Worm (Caenorhabditis elegans) whole organism, L4 larva: Measurements from ENCODE around the gene F36D4.1.
"Not testable (repeated sequence)": the region's sequence is repeated elsewhere in the genome, so short reads cannot be mapped to it uniquely, and the experiment has no call there.

ENCODE experiments used
- ceh-62 ChIP-seq: sonication (generic microtip); optimal IDR thresholded peaks from 2 replicates; lab custom pipeline; 2017; ENCODE audit warnings: missing biosample characterization, missing genetic modification characterization
- lsy-2 ChIP-seq, 2 experiments: fragments of 150-350 bp in 1 of 2; sonication (generic microtip) in 1 of 2; optimal IDR thresholded peaks; 2 replicates each; lab custom pipeline; 2014 to 2017; ENCODE audit warnings: missing biosample characterization in 2 of 2, missing genetic modification characterization in 2 of 2
- nhr-76 ChIP-seq: fragments of 150-350 bp; optimal IDR thresholded peaks from 2 replicates; lab custom pipeline; 2014; ENCODE audit warnings: missing biosample characterization, missing genetic modification characterization
- pha-4 ChIP-seq, 2 experiments: fragments of 150-350 bp in 1 of 2; fragments of 200-800 bp in 1 of 2; sonication (Bioruptor generic) in 1 of 2; IDR thresholded peaks in 1 of 2; optimal IDR thresholded peaks in 1 of 2; 2 replicates each; pipeline versions ENCODE4 v1.3.6 to Lab custom; 2014 to 2022; ENCODE audit warnings: missing genetic modification characterization in 2 of 2, missing genetic modification reagents in 2 of 2, missing biosample characterization in 1 of 2, missing compliant biosample characterization in 1 of 2
- zip-2 ChIP-seq: fragments of 150-350 bp; optimal IDR thresholded peaks from 2 replicates; lab custom pipeline; 2014; ENCODE audit warnings: missing biosample characterization, missing genetic modification characterization

- TF ChIP-seq lsy-2 (tag; optimal IDR thresholded peaks at IDR 0.05; lab: Kevin White, UChicago); nhr-76 (tag; lab: Kevin White, UChicago); zip-2 (tag; lab: Kevin White, UChicago); pha-4 (GFP tag; IDR thresholded peaks at IDR 0.05; lab: Robert Waterston, UW); pha-4 (tag; optimal IDR thresholded peaks at IDR 0.05; lab: Kevin White, UChicago); ceh-62: not testable (repeated sequence)
Measured at ce11 chrV:9379808-9380207, 36.9 kb upstream of the F36D4.1 start, which contains the start of gene E02C12.11.
